Fruit fly (Drosophila melanogaster) whole organism, wandering third instar larva: Measurements from ENCODE around the gene Fatp1.

Experiments
- CG32264 ChIP-seq: fragments of 200-800 bp; sonication (Bioruptor generic); optimal IDR thresholded peaks from 2 replicates; lab custom pipeline; 2016; ENCODE audit warnings: missing biosample characterization, missing genetic modification characterization
- CG9705 ChIP-seq: fragments of 200-800 bp; sonication (Bioruptor generic); optimal IDR thresholded peaks from 2 replicates; lab custom pipeline; 2018; ENCODE audit warnings: missing biosample characterization, mild to moderate bottlenecking, missing genetic modification characterization
- CrebA ChIP-seq: fragments of 200-800 bp; sonication (Bioruptor generic); optimal IDR thresholded peaks from 2 replicates; lab custom pipeline; 2016; ENCODE audit warnings: missing biosample characterization, mild to moderate bottlenecking, missing genetic modification characterization, borderline replicate concordance
- Dfd ChIP-seq: fragments of >200 bp; optimal IDR thresholded peaks from 2 replicates; lab custom pipeline; 2017; ENCODE audit warnings: missing biosample characterization, missing genetic modification characterization
- Dif ChIP-seq: fragments of 200-275, 200-300 bp; sonication (Bioruptor generic); optimal IDR thresholded peaks from 2 replicates; lab custom pipeline; 2018; ENCODE audit warnings: missing biosample characterization, missing genetic modification characterization; ENCODE audit not compliant: partially characterized antibody
- GATAd ChIP-seq: sonication (Bioruptor generic); optimal IDR thresholded peaks from 2 replicates; lab custom pipeline; 2016; ENCODE audit warnings: missing biosample characterization, missing genetic modification characterization
- HLH106 ChIP-seq: fragments of 200-800 bp; optimal IDR thresholded peaks from 3 replicates; lab custom pipeline; 2019; ENCODE audit warnings: missing biosample characterization, mild to moderate bottlenecking, missing genetic modification characterization, moderate library complexity
- Hnf4 ChIP-seq: fragments of 200-800 bp; sonication (Bioruptor generic); optimal IDR thresholded peaks from 2 replicates; lab custom pipeline; 2016; ENCODE audit warnings: missing biosample characterization, mild to moderate bottlenecking, missing genetic modification characterization
- Hr78 ChIP-seq: fragments of >200 bp; optimal IDR thresholded peaks from 2 replicates; lab custom pipeline; 2017; ENCODE audit warnings: missing biosample characterization, missing genetic modification characterization
- Hr83 ChIP-seq: fragments of 200-300 bp; sonication (Bioruptor generic); optimal IDR thresholded peaks from 2 replicates; lab custom pipeline; 2016; ENCODE audit warnings: missing biosample characterization, mild to moderate bottlenecking, missing genetic modification characterization, moderate library complexity; ENCODE audit not compliant: poor library complexity, severe bottlenecking
- Jra ChIP-seq: sonication (Bioruptor generic); optimal IDR thresholded peaks from 2 replicates; lab custom pipeline; 2016; ENCODE audit warnings: missing biosample characterization, missing genetic modification characterization
- Mio ChIP-seq: sonication (Bioruptor generic); optimal IDR thresholded peaks from 2 replicates; lab custom pipeline; 2016; ENCODE audit warnings: missing biosample characterization, missing genetic modification characterization
- OdsH ChIP-seq: fragments of 200-800 bp; sonication (Bioruptor generic); optimal IDR thresholded peaks from 2 replicates; lab custom pipeline; 2016; ENCODE audit warnings: missing biosample characterization, mild to moderate bottlenecking, missing genetic modification characterization
- Rel ChIP-seq, 2 experiments: fragments of 200-800 bp; sonication (Bioruptor generic) in 1 of 2; optimal IDR thresholded peaks; 2 replicates in 1 of 2; 3 replicates in 1 of 2; lab custom pipeline; 2016 to 2019; ENCODE audit warnings: mild to moderate bottlenecking in 2 of 2, missing biosample characterization in 2 of 2, missing genetic modification characterization in 2 of 2, moderate library complexity in 1 of 2
- Sp1 ChIP-seq: fragments of 200-800 bp; sonication (Bioruptor generic); optimal IDR thresholded peaks from 3 replicates; lab custom pipeline; 2019; ENCODE audit warnings: missing biosample characterization, mild to moderate bottlenecking, missing genetic modification characterization, moderate library complexity
- Vsx2 ChIP-seq: fragments of 200-300, 225-300 bp; sonication (Bioruptor generic); optimal IDR thresholded peaks from 2 replicates; lab custom pipeline; 2018; ENCODE audit warnings: missing biosample characterization, missing genetic modification characterization; ENCODE audit not compliant: partially characterized antibody
- br ChIP-seq: fragments of 200-800 bp; sonication (Bioruptor generic); optimal IDR thresholded peaks from 2 replicates; lab custom pipeline; 2016; ENCODE audit warnings: missing biosample characterization, missing genetic modification characterization
- dl ChIP-seq, 2 experiments: fragments of 175-275, 200-275 bp in 1 of 2; fragments of 200-275 bp in 1 of 2; sonication (Bioruptor generic); optimal IDR thresholded peaks; lab custom pipeline; 2018; ENCODE audit warnings: mild to moderate bottlenecking in 2 of 2, missing biosample characterization in 2 of 2, missing genetic modification characterization in 2 of 2, moderate library complexity in 2 of 2; ENCODE audit not compliant: partially characterized antibody in 2 of 2, insufficient read depth in 1 of 2
- dmrt93B ChIP-seq: fragments of 200-800 bp; sonication (Bioruptor generic); optimal IDR thresholded peaks from 2 replicates; lab custom pipeline; 2018; ENCODE audit warnings: missing biosample characterization, mild to moderate bottlenecking, missing genetic modification characterization
- dsf ChIP-seq: sonication (Bioruptor generic); optimal IDR thresholded peaks from 2 replicates; lab custom pipeline; 2016; ENCODE audit warnings: missing biosample characterization, missing genetic modification characterization, borderline replicate concordance
- foxo ChIP-seq, 2 experiments: fragments of 200-800 bp; sonication (Bioruptor generic); optimal IDR thresholded peaks; 2 replicates in 1 of 2; 3 replicates in 1 of 2; lab custom pipeline; 2016 to 2017; ENCODE audit warnings: missing biosample characterization in 2 of 2, missing genetic modification characterization in 2 of 2
- fru ChIP-seq: fragments of 200-800 bp; sonication (Bioruptor generic); optimal IDR thresholded peaks from 3 replicates; lab custom pipeline; 2016; ENCODE audit warnings: missing biosample characterization, mild to moderate bottlenecking, missing genetic modification characterization
- h ChIP-seq: fragments of 200-800 bp; sonication (Bioruptor generic); optimal IDR thresholded peaks from 3 replicates; lab custom pipeline; 2016; ENCODE audit warnings: missing biosample characterization, mild to moderate bottlenecking, missing genetic modification characterization
- jim ChIP-seq: fragments of 175-275, 200-325 bp; sonication (Bioruptor generic); optimal IDR thresholded peaks from 2 replicates; lab custom pipeline; 2016; ENCODE audit warnings: missing biosample characterization, mild to moderate bottlenecking, missing genetic modification characterization
- lola ChIP-seq: fragments of >200 bp; optimal IDR thresholded peaks from 2 replicates; lab custom pipeline; 2017; ENCODE audit warnings: missing biosample characterization, missing genetic modification characterization
- pan ChIP-seq: fragments of >200 bp; optimal IDR thresholded peaks from 2 replicates; lab custom pipeline; 2017
- psq ChIP-seq: fragments of 200-800 bp; sonication (Bioruptor generic); optimal IDR thresholded peaks from 3 replicates; lab custom pipeline; 2017; ENCODE audit warnings: missing biosample characterization, mild to moderate bottlenecking, missing genetic modification characterization, moderate library complexity
- rgr ChIP-seq: fragments of 200-800 bp; sonication (Bioruptor generic); optimal IDR thresholded peaks from 3 replicates; lab custom pipeline; 2016; ENCODE audit warnings: missing biosample characterization, mild to moderate bottlenecking, missing genetic modification characterization
- sv ChIP-seq: fragments of 200-800 bp; sonication (Bioruptor generic); optimal IDR thresholded peaks from 3 replicates; lab custom pipeline; 2016; ENCODE audit warnings: missing biosample characterization, missing genetic modification characterization
- tai ChIP-seq: sonication (Bioruptor generic); optimal IDR thresholded peaks from 2 replicates; lab custom pipeline; 2016; ENCODE audit warnings: missing biosample characterization, missing genetic modification characterization

The Fatp1 gene

dm6 chr2L:10554676-10555075 is 37.7 kb upstream of the Fatp1 start:
- TF ChIP-seq Vsx2 (GFP tag; lab: Kevin White, UChicago) (no peak), Jra (GFP tag; lab: Kevin White, UChicago) (no peak), Dif (GFP tag; lab: Kevin White, UChicago) (no peak), jim (GFP tag; lab: Kevin White, UChicago) (no peak), h (GFP tag; lab: Kevin White, UChicago) (no peak)
- TF ChIP-seq, all 38 proteins: peak for 0

- TF ChIP-seq lola (GFP tag; lab: Kevin White, UChicago) (no peak), dsf (GFP tag; lab: Kevin White, UChicago) (no peak), pan (lab: Kevin White, UChicago) (no peak), psq (GFP tag; lab: Kevin White, UChicago) (no peak), HLH106 (no peak), Sp1 (GFP tag; lab: Kevin White, UChicago) (no peak), Dif (GFP tag; lab: Kevin White, UChicago) (no peak), sv (no peak), dl (GFP tag; optimal IDR thresholded peaks at IDR 0.05; lab: Kevin White, UChicago; ENCODE audit: insufficient read depth in 1 of 2, partially characterized antibody in 2 of 2) (no peak), Hr78 (GFP tag; lab: Kevin White, UChicago) (no peak), br (GFP tag; lab: Kevin White, UChicago) (no peak), Hnf4 (GFP tag; lab: Kevin White, UChicago) (no peak), CG32264 (no peak), Mio (GFP tag; lab: Kevin White, UChicago) (no peak), OdsH (no peak), h (GFP tag; lab: Kevin White, UChicago) (no peak), dmrt93B (GFP tag; lab: Kevin White, UChicago) (no peak)
- TF ChIP-seq, all 38 proteins: peak for 0
Measured at dm6 chr2L:10553692-10554091, 36.7 kb upstream of the Fatp1 start.

dm6 chr2L:10552807-10553206 is 35.8 kb upstream of the Fatp1 start:
- TF ChIP-seq rgr (GFP tag; lab: Kevin White, UChicago) (peak; percentile 61), Hr83 (GFP tag; lab: Kevin White, UChicago) (peak; percentile 75), Sp1 (GFP tag; lab: Kevin White, UChicago) (peak; percentile 22), OdsH (peak; percentile 3), dsf (GFP tag; lab: Kevin White, UChicago) (peak; percentile 4), Rel (GFP tag; optimal IDR thresholded peaks at IDR 0.05; lab: Kevin White, UChicago) (no peak), Rel (tag; optimal IDR thresholded peaks at IDR 0.05; lab: Kevin White, UChicago) (no peak), Vsx2 (GFP tag; lab: Kevin White, UChicago) (no peak), br (GFP tag; lab: Kevin White, UChicago) (peak; percentile 22), tai (GFP tag; lab: Kevin White, UChicago) (peak; percentile 28), CG9705 (GFP tag; lab: Kevin White, UChicago) (peak; percentile 23), Dfd (GFP tag; lab: Kevin White, UChicago) (no peak), Jra (GFP tag; lab: Kevin White, UChicago) (peak; percentile 30), foxo (GFP tag; optimal IDR thresholded peaks at IDR 0.05; lab: Kevin White, UChicago) (peak in 1 of 2 experiments; percentile 12), h (GFP tag; lab: Kevin White, UChicago) (peak; percentile 41), Hnf4 (GFP tag; lab: Kevin White, UChicago) (peak; percentile 54)

- TF ChIP-seq Hnf4 (GFP tag; lab: Kevin White, UChicago) = no peak
- TF ChIP-seq Rel (GFP tag; optimal IDR thresholded peaks at IDR 0.05; lab: Kevin White, UChicago) = no peak
- TF ChIP-seq Rel (tag; optimal IDR thresholded peaks at IDR 0.05; lab: Kevin White, UChicago) = no peak
- TF ChIP-seq fru (GFP tag; lab: Kevin White, UChicago) = no peak
- TF ChIP-seq CrebA (GFP tag; lab: Kevin White, UChicago) = no peak
- no peak for TF ChIP-seq jim (GFP tag; lab: Kevin White, UChicago)
- TF ChIP-seq Dfd (GFP tag; lab: Kevin White, UChicago) = no peak
- TF ChIP-seq Mio (GFP tag; lab: Kevin White, UChicago) = no peak
- no peak for TF ChIP-seq GATAd (GFP tag; lab: Kevin White, UChicago)
- TF ChIP-seq dl (GFP tag; optimal IDR thresholded peaks at IDR 0.05; lab: Kevin White, UChicago; ENCODE audit: insufficient read depth in 1 of 2, partially characterized antibody in 2 of 2) = no peak
Measured at dm6 chr2L:10548814-10549423, 31.9 kb upstream of the Fatp1 start.
